Worm (Caenorhabditis elegans): Measurements from ENCODE around the gene fipr-2.

The fipr-2 gene

ce11 chrV:12408996-12409395 is 43.8 kb downstream of the fipr-2 start:
- TF ChIP-seq zag-1 (tag; optimal IDR thresholded peaks at IDR 0.05): no peak
- peak; percentile 0 for TF ChIP-seq nfya-1 (tag; optimal IDR thresholded peaks at IDR 0.05; ENCODE audit: insufficient read depth)
- TF ChIP-seq egl-5 (tag; optimal IDR thresholded peaks at IDR 0.05): no peak
- TF ChIP-seq elt-2 (tag; optimal IDR thresholded peaks at IDR 0.05): peak; percentile 6
- peak; percentile 62 for TF ChIP-seq pha-4 (tag; optimal IDR thresholded peaks at IDR 0.05)
- no peak for TF ChIP-seq nhr-28 (tag; optimal IDR thresholded peaks at IDR 0.05)
- no peak for TF ChIP-seq elt-3 (tag; optimal IDR thresholded peaks at IDR 0.05)
- TF ChIP-seq sea-2 (GFP tag; optimal IDR thresholded peaks at IDR 0.05): no peak
- TF ChIP-seq elt-1 (tag; optimal IDR thresholded peaks at IDR 0.05): no peak
- no peak for TF ChIP-seq unc-62 (GFP tag; optimal IDR thresholded peaks at IDR 0.05)
- TF ChIP-seq nhr-237 (tag; optimal IDR thresholded peaks at IDR 0.05): no peak
- TF ChIP-seq ceh-9 (tag; optimal IDR thresholded peaks at IDR 0.05): no peak
- TF ChIP-seq nhr-23 (tag; optimal IDR thresholded peaks at IDR 0.05): no peak
- TF ChIP-seq unc-39 (tag; optimal IDR thresholded peaks at IDR 0.05): no peak
- peak; percentile 1 for TF ChIP-seq pqm-1 (tag; optimal IDR thresholded peaks at IDR 0.05)
- TF ChIP-seq nhr-43 (tag; optimal IDR thresholded peaks at IDR 0.05; ENCODE audit: poor library complexity, severe bottlenecking): no peak

ce11 chrV:12410416-12411001 is 45.4 kb downstream of the fipr-2 start, which contains the start of gene hrg-2:
Gene hrg-2 (minus strand): TSS chrV:12410513.
- TF ChIP-seq fkh-10 (GFP tag; optimal IDR thresholded peaks at IDR 0.05) (no peak), ZK546.5 (tag; optimal IDR thresholded peaks at IDR 0.05) (no peak), tbx-2 (tag; optimal IDR thresholded peaks at IDR 0.05) (no peak), ztf-4 (tag; optimal IDR thresholded peaks at IDR 0.05) (no peak), sea-2 (GFP tag; optimal IDR thresholded peaks at IDR 0.05) (no peak), nhr-237 (tag; optimal IDR thresholded peaks at IDR 0.05) (no peak), mdl-1 (tag; optimal IDR thresholded peaks at IDR 0.05) (no peak), lin-39 (tag; optimal IDR thresholded peaks at IDR 0.05) (no peak), nhr-76 (tag; optimal IDR thresholded peaks at IDR 0.05) (no peak), elt-1 (tag; optimal IDR thresholded peaks at IDR 0.05) (no peak)

DNA sequence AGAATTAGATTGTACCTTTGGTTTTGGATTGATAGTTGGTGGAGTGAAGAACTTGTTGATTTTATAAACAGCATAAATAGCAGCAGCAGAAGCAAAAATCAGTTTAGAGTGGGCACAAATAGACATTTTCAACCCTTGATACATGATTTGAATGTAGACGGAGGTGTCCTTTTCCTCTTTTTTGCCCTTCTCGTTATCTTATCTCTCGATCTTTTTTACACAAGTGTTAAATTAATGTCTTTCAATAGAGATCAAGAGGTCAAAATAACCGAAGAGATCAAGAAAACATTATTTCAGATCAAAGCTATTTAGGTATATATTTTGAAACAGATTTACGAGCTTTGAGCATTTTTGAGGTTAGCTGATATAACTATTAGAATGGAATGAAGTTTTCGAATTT is 46.8 kb downstream of the fipr-2 start, which contains the start of gene cdr-7:
Gene cdr-7, minus strand, starts transcription at position 205 of the 400 bp plus-strand sequence.
- TF ChIP-seq elt-3 (tag; optimal IDR thresholded peaks at IDR 0.05) (peak in 1 of 3 experiments; percentile 45), fos-1 (tag; optimal IDR thresholded peaks at IDR 0.05) (no peak), ztf-11 (tag; optimal IDR thresholded peaks at IDR 0.05) (no peak), elt-1 (tag; optimal IDR thresholded peaks at IDR 0.05) (peak; percentile 89), pqm-1 (tag; optimal IDR thresholded peaks at IDR 0.05) (no peak), nhr-25 (tag; optimal IDR thresholded peaks at IDR 0.05) (peak; percentile 41), nhr-67 (tag; optimal IDR thresholded peaks at IDR 0.05) (no peak)

DNA sequence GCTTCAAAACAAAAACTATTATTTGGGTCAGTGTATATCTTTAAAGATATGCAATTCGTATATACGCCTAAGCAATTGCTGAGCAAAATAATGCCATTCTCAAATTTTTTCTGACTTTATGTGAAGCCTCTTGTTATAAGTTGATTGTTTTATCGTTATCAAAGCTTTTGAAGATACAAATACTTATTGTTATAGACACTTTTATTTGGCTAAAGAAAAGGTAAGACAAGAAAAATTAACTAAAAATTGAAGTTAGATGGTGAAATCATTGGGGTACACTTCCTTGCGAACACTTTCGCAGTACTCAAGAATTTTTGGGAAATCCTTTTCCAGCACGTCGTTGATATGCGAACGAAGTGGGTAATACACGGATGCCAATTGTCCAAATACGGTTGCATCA is 47.2 kb downstream of the fipr-2 start:
- no peak for TF ChIP-seq ceh-9 (tag; optimal IDR thresholded peaks at IDR 0.05)
- no peak for TF ChIP-seq ZK546.5 (tag; optimal IDR thresholded peaks at IDR 0.05)
- no peak for TF ChIP-seq hmg-11 (tag; optimal IDR thresholded peaks at IDR 0.05)
- no peak for TF ChIP-seq fkh-10 (GFP tag; optimal IDR thresholded peaks at IDR 0.05)
- TF ChIP-seq unc-39 (tag; optimal IDR thresholded peaks at IDR 0.05): no peak
- TF ChIP-seq R02D3.7 (tag; optimal IDR thresholded peaks at IDR 0.05): no peak
- no peak for TF ChIP-seq sea-2 (GFP tag; optimal IDR thresholded peaks at IDR 0.05)

DNA sequence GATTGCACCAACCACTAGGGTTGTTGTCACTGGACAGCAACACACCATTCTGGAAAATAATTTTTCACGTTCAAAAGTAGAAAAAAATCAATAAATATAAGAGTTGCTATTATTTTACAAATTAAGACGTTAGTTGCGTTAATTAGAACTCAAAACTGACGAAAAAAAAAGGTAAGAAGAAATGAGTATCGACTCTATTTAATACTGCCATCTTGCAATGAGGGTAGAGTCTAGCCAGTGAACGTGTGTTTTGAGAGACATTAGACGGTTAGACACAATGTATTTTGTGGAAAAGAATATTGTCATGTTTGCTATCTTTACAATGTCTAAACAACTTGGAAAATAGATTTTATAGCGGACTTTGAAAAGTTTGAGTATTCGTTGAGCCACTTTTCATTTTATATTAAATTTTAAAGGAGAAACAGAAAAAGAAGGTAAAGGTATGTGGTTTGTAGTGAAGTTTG is 48.5 kb downstream of the fipr-2 start, which contains the start of gene cdr-6:
Gene cdr-6, minus strand, starts transcription at position 51 of the 464 bp plus-strand sequence.
- peak; percentile 28 for TF ChIP-seq ceh-28 (tag; optimal IDR thresholded peaks at IDR 0.05)
- no peak for TF ChIP-seq nhr-25 (tag; optimal IDR thresholded peaks at IDR 0.05)
- TF ChIP-seq fos-1 (tag; optimal IDR thresholded peaks at IDR 0.05): no peak
- TF ChIP-seq pha-4 (tag; optimal IDR thresholded peaks at IDR 0.05): peak; percentile 61
- TF ChIP-seq pqm-1 (tag; optimal IDR thresholded peaks at IDR 0.05): peak; percentile 63
- no peak for TF ChIP-seq ceh-16 (tag; optimal IDR thresholded peaks at IDR 0.05)
- TF ChIP-seq lin-15B (tag; optimal IDR thresholded peaks at IDR 0.05): no peak
- no peak for TF ChIP-seq nhr-77 (tag; optimal IDR thresholded peaks at IDR 0.05)
- TF ChIP-seq aly-2 (tag; optimal IDR thresholded peaks at IDR 0.05): no peak
- TF ChIP-seq nhr-11 (tag; optimal IDR thresholded peaks at IDR 0.05): no peak
- peak; percentile 46 for TF ChIP-seq elt-2 (tag; optimal IDR thresholded peaks at IDR 0.05)
- TF ChIP-seq unc-62 (GFP tag; optimal IDR thresholded peaks at IDR 0.05): no peak
- peak; percentile 9 for TF ChIP-seq nhr-23 (tag; optimal IDR thresholded peaks at IDR 0.05)
